Worm (Caenorhabditis elegans): ENCODE data around the gene scl-3.

Gene scl-3

ce11 chrIV:13048157-13048556 is 11.2 kb upstream of the scl-3 start, which contains the start of gene scl-10:
TSS of gene scl-10 (plus strand) at chrIV:13048457.
- TF ChIP-seq ama-1 (optimal IDR thresholded peaks at IDR 0.05) = no peak
- no peak for TF ChIP-seq tbx-11 (GFP tag; IDR thresholded peaks at IDR 0.05)
- TF ChIP-seq tra-4 (tag; optimal IDR thresholded peaks at IDR 0.05) = no peak
- no peak for TF ChIP-seq hmg-4 (GFP tag; optimal IDR thresholded peaks at IDR 0.05)
- no peak for TF ChIP-seq B0310.2 (tag; optimal IDR thresholded peaks at IDR 0.05)
- TF ChIP-seq ets-7 (tag; optimal IDR thresholded peaks at IDR 0.05) = no peak
- TF ChIP-seq tbx-37 (GFP tag; conservative IDR thresholded peaks at IDR 0.05) = no peak
- no peak for TF ChIP-seq aly-1 (tag; optimal IDR thresholded peaks at IDR 0.05)
- TF ChIP-seq hmbx-1 (tag; optimal IDR thresholded peaks at IDR 0.05) = no peak
- TF ChIP-seq ceh-13 (GFP tag; optimal IDR thresholded peaks at IDR 0.05) = no peak

DNA sequence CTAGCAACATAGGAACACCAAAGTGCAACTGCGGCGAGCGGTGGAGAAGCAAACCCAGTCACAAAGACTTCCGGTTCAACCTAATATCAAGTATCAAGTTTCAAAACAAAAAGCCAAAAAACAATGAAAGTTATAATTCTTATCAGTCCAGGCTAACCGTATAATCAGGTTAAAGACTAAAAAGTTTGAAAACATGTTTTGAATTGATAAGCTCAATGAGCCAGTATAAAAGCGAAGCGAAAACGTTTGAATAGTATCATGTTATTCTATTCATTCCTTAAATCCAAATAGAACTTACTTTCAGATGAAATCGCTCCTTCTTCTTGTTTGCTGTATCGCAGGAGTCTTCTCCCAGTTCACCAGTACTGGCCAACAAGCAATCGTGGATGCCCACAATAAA is 8.3 kb upstream of the scl-3 start, which contains the start of gene scl-11:
Gene scl-11, plus strand, starts transcription at position 301 of the 400 bp plus-strand sequence.
- TF ChIP-seq hmg-4 (GFP tag; optimal IDR thresholded peaks at IDR 0.05) = no peak
- TF ChIP-seq aly-1 (tag; optimal IDR thresholded peaks at IDR 0.05) = no peak
- TF ChIP-seq pes-1 (GFP tag; IDR thresholded peaks at IDR 0.05) = no peak
- TF ChIP-seq B0310.2 (tag; optimal IDR thresholded peaks at IDR 0.05) = no peak
- no peak for TF ChIP-seq hmbx-1 (tag; optimal IDR thresholded peaks at IDR 0.05)
- TF ChIP-seq sea-1 (GFP tag; conservative IDR thresholded peaks at IDR 0.05) = no peak
- no peak for TF ChIP-seq tra-4 (tag; optimal IDR thresholded peaks at IDR 0.05)

DNA sequence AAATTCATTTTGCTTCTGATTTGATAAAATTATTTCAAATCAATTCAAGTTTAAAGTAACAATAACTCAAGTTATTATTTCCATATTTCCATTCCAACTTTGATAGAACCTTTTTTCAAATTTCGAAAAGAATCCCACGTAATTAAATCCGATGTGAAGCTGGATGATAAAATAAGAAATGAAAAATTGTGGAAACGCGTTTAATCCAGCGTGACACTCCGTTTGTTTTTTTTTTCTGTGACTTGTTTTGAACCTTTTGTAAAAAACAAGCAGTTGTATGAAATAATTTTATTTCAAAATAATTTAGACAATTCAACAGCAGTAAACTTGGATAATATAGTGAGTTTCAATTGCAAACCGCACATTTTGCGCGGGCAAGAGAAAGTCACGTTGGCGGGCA is 6.8 kb upstream of the scl-3 start, which contains the start of gene F49E11.7:
Gene F49E11.7, plus strand, starts transcription at position 301 of the 400 bp plus-strand sequence.
- TF ChIP-seq B0310.2 (tag; optimal IDR thresholded peaks at IDR 0.05) (no peak), F13C5.2 (tag; optimal IDR thresholded peaks at IDR 0.05) (no peak), hmg-4 (GFP tag; optimal IDR thresholded peaks at IDR 0.05) (no peak), ama-1 (optimal IDR thresholded peaks at IDR 0.05) (no peak), hmbx-1 (tag; optimal IDR thresholded peaks at IDR 0.05) (no peak), ets-7 (tag; optimal IDR thresholded peaks at IDR 0.05) (no peak), hnd-1 (tag; optimal IDR thresholded peaks at IDR 0.05) (no peak), aly-1 (tag; optimal IDR thresholded peaks at IDR 0.05) (no peak)

DNA sequence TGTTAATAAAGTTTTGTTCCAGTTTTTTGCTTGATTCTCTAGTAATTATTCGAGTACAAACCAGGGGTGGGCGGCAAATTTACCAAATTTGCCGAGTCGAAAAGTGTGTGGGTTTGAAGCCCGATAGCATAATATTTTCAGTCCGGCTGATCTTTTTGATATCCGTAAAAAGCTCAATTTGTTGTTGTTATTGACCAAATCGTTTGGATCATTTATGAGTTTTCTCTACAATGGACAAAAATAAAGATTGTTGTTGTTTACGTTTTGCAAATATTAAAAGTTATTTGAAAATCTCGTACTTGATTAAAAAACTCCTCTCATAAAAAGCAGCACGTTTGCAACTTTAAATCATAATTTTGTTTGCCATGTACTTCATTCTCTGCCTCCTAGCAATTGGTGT is 3.4 kb upstream of the scl-3 start, which contains the start of gene scl-1:
Gene scl-1, plus strand, starts transcription at position 301 of the 400 bp plus-strand sequence.
- TF ChIP-seq tbx-37 (GFP tag; conservative IDR thresholded peaks at IDR 0.05) (no peak), ets-7 (tag; optimal IDR thresholded peaks at IDR 0.05) (no peak), tbx-11 (GFP tag; IDR thresholded peaks at IDR 0.05) (no peak), F13C5.2 (tag; optimal IDR thresholded peaks at IDR 0.05) (no peak), hnd-1 (tag; optimal IDR thresholded peaks at IDR 0.05) (no peak), scrt-1 (GFP tag; IDR thresholded peaks at IDR 0.05) (no peak), pes-1 (GFP tag; IDR thresholded peaks at IDR 0.05) (no peak), hmbx-1 (tag; optimal IDR thresholded peaks at IDR 0.05) (no peak), sea-1 (GFP tag; conservative IDR thresholded peaks at IDR 0.05) (no peak), aly-1 (tag; optimal IDR thresholded peaks at IDR 0.05) (no peak), B0310.2 (tag; optimal IDR thresholded peaks at IDR 0.05) (no peak), tra-4 (tag; optimal IDR thresholded peaks at IDR 0.05) (no peak), ama-1 (optimal IDR thresholded peaks at IDR 0.05) (no peak), ceh-13 (GFP tag; optimal IDR thresholded peaks at IDR 0.05) (no peak), flt-1 (GFP tag; IDR thresholded peaks at IDR 0.05) (no peak), hmg-4 (GFP tag; optimal IDR thresholded peaks at IDR 0.05) (no peak), ceh-36 (tag; optimal IDR thresholded peaks at IDR 0.05) (no peak)

DNA sequence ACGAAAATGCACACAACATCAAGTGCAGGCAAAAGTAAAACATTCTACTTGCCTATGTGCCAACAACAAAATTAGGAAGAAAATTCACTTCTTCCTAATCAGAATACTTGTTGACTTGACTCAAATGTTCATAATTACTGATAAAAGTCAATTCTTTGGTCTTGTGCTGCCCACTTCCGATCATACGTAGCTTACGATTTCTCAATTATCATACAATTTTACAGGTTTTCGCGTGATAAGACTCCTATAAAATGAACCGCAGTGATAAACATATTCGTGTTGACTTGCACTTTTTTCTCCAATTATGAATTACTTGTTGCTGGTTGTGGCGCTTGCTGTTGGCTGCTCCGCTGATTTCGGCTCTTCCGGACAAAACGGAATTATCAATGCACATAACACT is 2.0 kb upstream of the scl-3 start, which contains the start of gene scl-2:
Gene scl-2, plus strand, starts transcription at position 293 of the 400 bp plus-strand sequence.
- TF ChIP-seq tbx-37 (GFP tag; conservative IDR thresholded peaks at IDR 0.05) (no peak), ets-7 (tag; optimal IDR thresholded peaks at IDR 0.05) (no peak), tra-4 (tag; optimal IDR thresholded peaks at IDR 0.05) (no peak), ceh-36 (tag; optimal IDR thresholded peaks at IDR 0.05) (no peak), scrt-1 (GFP tag; IDR thresholded peaks at IDR 0.05) (no peak), pes-1 (GFP tag; IDR thresholded peaks at IDR 0.05) (no peak), tbx-11 (GFP tag; IDR thresholded peaks at IDR 0.05) (no peak), flt-1 (GFP tag; IDR thresholded peaks at IDR 0.05) (no peak), hmg-4 (GFP tag; optimal IDR thresholded peaks at IDR 0.05) (no peak), ceh-13 (GFP tag; optimal IDR thresholded peaks at IDR 0.05) (no peak), F13C5.2 (tag; optimal IDR thresholded peaks at IDR 0.05) (no peak), sea-1 (GFP tag; conservative IDR thresholded peaks at IDR 0.05) (no peak), ama-1 (optimal IDR thresholded peaks at IDR 0.05) (no peak)

- TF ChIP-seq hmg-4 (GFP tag; optimal IDR thresholded peaks at IDR 0.05) (no peak), hmbx-1 (tag; optimal IDR thresholded peaks at IDR 0.05) (no peak), tra-4 (tag; optimal IDR thresholded peaks at IDR 0.05) (no peak), scrt-1 (GFP tag; IDR thresholded peaks at IDR 0.05) (no peak), sea-1 (GFP tag; conservative IDR thresholded peaks at IDR 0.05) (no peak), hnd-1 (tag; optimal IDR thresholded peaks at IDR 0.05) (no peak), ets-7 (tag; optimal IDR thresholded peaks at IDR 0.05) (no peak), tbx-11 (GFP tag; IDR thresholded peaks at IDR 0.05) (no peak), tbx-37 (GFP tag; conservative IDR thresholded peaks at IDR 0.05) (no peak), F13C5.2 (tag; optimal IDR thresholded peaks at IDR 0.05) (no peak), ceh-13 (GFP tag; optimal IDR thresholded peaks at IDR 0.05) (no peak), B0310.2 (tag; optimal IDR thresholded peaks at IDR 0.05) (no peak), ama-1 (optimal IDR thresholded peaks at IDR 0.05) (no peak), aly-1 (tag; optimal IDR thresholded peaks at IDR 0.05) (no peak), pes-1 (GFP tag; IDR thresholded peaks at IDR 0.05) (no peak), flt-1 (GFP tag; IDR thresholded peaks at IDR 0.05) (no peak), ceh-36 (tag; optimal IDR thresholded peaks at IDR 0.05) (no peak)
Observed at ce11 chrIV:13063714-13064113, 4.3 kb downstream of the scl-3 start, which contains the start of gene scl-5. TSS of gene scl-5 (plus strand) at chrIV:13064014.

DNA sequence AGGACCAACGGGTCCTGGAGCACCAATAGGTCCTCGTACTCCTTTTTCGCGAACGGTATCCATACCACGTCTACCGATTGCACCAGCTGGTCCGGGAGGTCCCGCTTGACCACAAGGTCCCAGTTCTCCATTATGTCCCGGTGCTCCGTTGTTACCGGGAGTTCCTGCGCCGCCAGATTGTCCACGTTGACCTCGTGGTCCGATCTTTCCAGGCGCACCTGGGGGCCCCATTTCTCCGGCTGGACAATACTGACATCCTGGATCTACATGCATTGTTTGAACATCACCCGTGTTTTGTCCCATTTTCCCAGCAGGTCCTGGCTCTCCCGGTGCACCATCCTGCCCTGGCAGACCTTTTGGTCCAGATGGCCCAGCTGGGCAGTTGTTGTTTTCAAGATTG is 6.7 kb downstream of the scl-3 start:
- no peak for TF ChIP-seq F13C5.2 (tag; optimal IDR thresholded peaks at IDR 0.05)
- 0 out of 2 replicates have a peak, but pooled peaks have one; percentile 37 for TF ChIP-seq sea-1 (GFP tag; conservative IDR thresholded peaks at IDR 0.05)
- TF ChIP-seq B0310.2 (tag; optimal IDR thresholded peaks at IDR 0.05) = no peak
- no peak for TF ChIP-seq tbx-11 (GFP tag; IDR thresholded peaks at IDR 0.05)

Measured in whole organism, early embryonic.